Fruit fly (Drosophila melanogaster): ENCODE results near the gene Ugt36F1.

DNA sequence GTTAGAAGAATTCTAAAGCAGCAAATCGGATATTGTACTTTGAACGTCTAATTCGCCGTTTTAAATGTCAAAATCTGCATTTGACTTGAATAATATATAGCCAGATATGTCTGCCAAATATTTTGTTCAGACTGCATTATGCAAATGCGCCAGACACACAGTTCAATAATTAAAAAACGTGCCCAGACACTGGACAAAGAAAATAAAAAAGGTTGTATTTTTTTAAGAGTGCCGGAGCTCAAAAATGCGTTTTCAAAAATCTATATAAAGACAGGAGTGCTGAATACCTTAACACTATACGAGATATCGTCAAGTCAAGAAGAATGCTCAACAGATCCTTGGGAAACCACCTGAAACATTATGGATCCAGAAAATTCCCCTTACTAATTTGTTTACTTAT, 6.8 kb upstream of the Ugt36F1 start, which contains the start of the genes CG17325 and CG42305:
- TF ChIP-seq CG8478 (optimal IDR thresholded peaks at IDR 0.05): no peak
- no peak for TF ChIP-seq CTCF (optimal IDR thresholded peaks at IDR 0.05)

All from S2 (cell line).